Fruit fly (Drosophila melanogaster): ENCODE measurements around the gene CG7824.

CG7824 gene

DNA sequence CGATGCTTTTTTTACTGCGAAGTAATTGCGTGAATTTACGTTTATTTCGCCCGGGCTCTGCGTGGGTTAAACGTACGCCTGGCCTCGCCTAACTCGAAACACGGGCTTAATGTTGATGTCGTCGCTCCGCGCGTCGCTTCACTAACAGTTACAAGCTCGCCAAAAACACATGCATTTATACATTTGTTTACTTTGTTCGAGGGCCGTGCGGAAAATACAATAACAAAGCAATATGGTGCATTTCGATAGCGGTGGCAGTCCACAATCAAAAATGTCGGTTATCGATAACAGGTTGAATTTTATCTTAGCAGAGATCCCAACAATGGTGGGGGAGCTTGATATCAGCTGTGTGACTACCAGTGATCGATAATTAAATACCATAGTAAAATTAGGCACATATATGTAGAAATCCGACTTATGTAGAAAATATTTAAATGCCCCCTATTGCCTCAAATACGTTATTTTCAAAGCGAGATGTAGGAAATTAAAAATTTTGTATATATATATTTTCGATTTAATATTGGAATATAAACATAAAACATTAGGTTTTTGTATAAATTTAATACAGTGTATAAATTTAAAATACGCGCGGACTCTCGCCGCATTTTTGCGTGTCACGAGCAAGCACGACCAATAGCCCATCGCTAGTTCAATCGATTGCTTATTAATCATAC is 10.1 kb upstream of the CG7824 start, which contains the start of gene Zip99C (continued):
- TF ChIP-seq CG17612 (GFP tag; IDR thresholded peaks at IDR 0.05): no peak
- peak; percentile 93 for TF ChIP-seq pzg (GFP tag; optimal IDR thresholded peaks at IDR 0.05)
- peak; percentile 87 for TF ChIP-seq bbx (GFP tag; IDR thresholded peaks at IDR 0.05; ENCODE audit: partially characterized antibody)
- TF ChIP-seq CG10209 (GFP tag; optimal IDR thresholded peaks at IDR 0.05): peak; percentile 16
- TF ChIP-seq chif (GFP tag; optimal IDR thresholded peaks at IDR 0.05): peak in 1 of 2 experiments; percentile 2
- peak in 1 of 2 experiments; percentile 28 for TF ChIP-seq insv (GFP tag; optimal IDR thresholded peaks at IDR 0.05)
- TF ChIP-seq Bgb (GFP tag; IDR thresholded peaks at IDR 0.05; ENCODE audit: partially characterized antibody): peak; percentile 87
- TF ChIP-seq CG9727 (GFP tag; optimal IDR thresholded peaks at IDR 0.05): peak; percentile 36
- no peak for TF ChIP-seq CG14965 (GFP tag; optimal IDR thresholded peaks at IDR 0.05; ENCODE audit: borderline replicate concordance)
- TF ChIP-seq Tbp (GFP tag; optimal IDR thresholded peaks at IDR 0.05): no peak
- no peak for TF ChIP-seq CG11696 (GFP tag; IDR thresholded peaks at IDR 0.05)
- no peak for TF ChIP-seq ttk (GFP tag; IDR thresholded peaks at IDR 0.05)
- no peak for TF ChIP-seq CG10979 (tag; optimal IDR thresholded peaks at IDR 0.05)
- no peak for TF ChIP-seq pb (GFP tag; optimal IDR thresholded peaks at IDR 0.05)
- no peak for TF ChIP-seq CG17802 (tag; optimal IDR thresholded peaks at IDR 0.05)
- peak; percentile 35 for TF ChIP-seq Dip3 (GFP tag; optimal IDR thresholded peaks at IDR 0.05)
- TF ChIP-seq CG14667 (GFP tag; IDR thresholded peaks at IDR 0.05): no peak
- TF ChIP-seq al (GFP tag; IDR thresholded peaks at IDR 0.05): no peak
- no peak for TF ChIP-seq Taf1 (GFP tag; IDR thresholded peaks at IDR 0.05)
- no peak for TF ChIP-seq CG9437 (GFP tag; optimal IDR thresholded peaks at IDR 0.05)
- no peak for TF ChIP-seq slp2 (GFP tag; optimal IDR thresholded peaks at IDR 0.05)
- TF ChIP-seq CG10366 (GFP tag; IDR thresholded peaks at IDR 0.05): peak; percentile 24; the same call in 1 of the 2 replicates
- no peak for TF ChIP-seq CG5180 (GFP tag; optimal IDR thresholded peaks at IDR 0.05)
- TF ChIP-seq ftz-f1 (GFP tag; optimal IDR thresholded peaks at IDR 0.05): no peak
- no peak for TF ChIP-seq org-1 (GFP tag; optimal IDR thresholded peaks at IDR 0.05)
- TF ChIP-seq CG7745 (tag; optimal IDR thresholded peaks at IDR 0.05): no peak
- TF ChIP-seq Hmr (GFP tag; optimal IDR thresholded peaks at IDR 0.05): peak; percentile 46
- peak; percentile 98 for TF ChIP-seq Dll (GFP tag; IDR thresholded peaks at IDR 0.05; ENCODE audit: partially characterized antibody)
- TF ChIP-seq HmgD (GFP tag; optimal IDR thresholded peaks at IDR 0.05): no peak
- no peak for TF ChIP-seq fu2 (GFP tag; optimal IDR thresholded peaks at IDR 0.05)
- TF ChIP-seq CG31365 (tag; optimal IDR thresholded peaks at IDR 0.05): no peak
- no peak for TF ChIP-seq CG4282 (GFP tag; optimal IDR thresholded peaks at IDR 0.05)
- no peak for TF ChIP-seq CG10959 (GFP tag; IDR thresholded peaks at IDR 0.05)
- no peak for TF ChIP-seq CG12769 (tag; optimal IDR thresholded peaks at IDR 0.05)
- peak; percentile 62 for TF ChIP-seq Nf-YC (tag; optimal IDR thresholded peaks at IDR 0.05)
- TF ChIP-seq tio (GFP tag; optimal IDR thresholded peaks at IDR 0.05): no peak
- no peak for TF ChIP-seq CG33557 (GFP tag; optimal IDR thresholded peaks at IDR 0.05)
- TF ChIP-seq unc-4 (GFP tag; IDR thresholded peaks at IDR 0.05; ENCODE audit: partially characterized antibody): peak; percentile 82
- TF ChIP-seq CG9876 (GFP tag; optimal IDR thresholded peaks at IDR 0.05): no peak
- no peak for TF ChIP-seq Poxn (GFP tag; IDR thresholded peaks at IDR 0.05)
- TF ChIP-seq pfk (GFP tag; optimal IDR thresholded peaks at IDR 0.05): no peak
- TF ChIP-seq Spps (tag; optimal IDR thresholded peaks at IDR 0.05): no peak
- peak in 1 of 2 experiments; percentile 18 for TF ChIP-seq tll (GFP tag; optimal IDR thresholded peaks at IDR 0.05)
- no peak for TF ChIP-seq chm (GFP tag; IDR thresholded peaks at IDR 0.05)
- no peak for TF ChIP-seq CG15073 (GFP tag; optimal IDR thresholded peaks at IDR 0.05)
- TF ChIP-seq zf30C (GFP tag; optimal IDR thresholded peaks at IDR 0.05): no peak
- TF ChIP-seq H2.0 (GFP tag; IDR thresholded peaks at IDR 0.05): peak; percentile 36; the same call in 1 of the 2 replicates
- no peak for TF ChIP-seq Hr39 (optimal IDR thresholded peaks at IDR 0.05)
- TF ChIP-seq tna (GFP tag; IDR thresholded peaks at IDR 0.05; ENCODE audit: partially characterized antibody): 0 out of 2 replicates have a peak, but pooled peaks have one; percentile 63
- TF ChIP-seq usp (GFP tag; optimal IDR thresholded peaks at IDR 0.05): no peak
